Fruit fly (Drosophila melanogaster) whole organism, embryonic: ENCODE measurements around the gene Tbcd.

Source experiments
- Abd-B ChIP-seq: fragments of 200-800 bp; sonication (Bioruptor generic); optimal IDR thresholded peaks from 2 replicates; lab custom pipeline; 2018; ENCODE audit warnings: missing biosample characterization, mild to moderate bottlenecking, missing genetic modification characterization, moderate library complexity
- B-H1 ChIP-seq: fragments of 200-800 bp; sonication (Bioruptor generic); IDR thresholded peaks from 3 replicates; pipeline ENCODE4 v1.3.6; 2022; ENCODE audit warnings: missing biosample characterization, missing genetic modification characterization
- Blimp-1 ChIP-seq: fragments of 200-800 bp; sonication (Bioruptor generic); optimal IDR thresholded peaks from 3 replicates; lab custom pipeline; 2018; ENCODE audit warnings: missing biosample characterization, missing genetic modification characterization, mild to moderate bottlenecking, moderate library complexity, missing genetic modification reagents
- CG10209 ChIP-seq: fragments of 200-800 bp; sonication (Bioruptor generic); optimal IDR thresholded peaks from 3 replicates; lab custom pipeline; 2017; ENCODE audit warnings: missing biosample characterization, mild to moderate bottlenecking, missing genetic modification characterization, missing genetic modification reagents
- CG10321 ChIP-seq: fragments of 200-800 bp; sonication (Bioruptor generic); IDR thresholded peaks from 2 replicates; pipeline ENCODE4 v1.3.6; 2022; ENCODE audit warnings: missing biosample characterization, missing genetic modification characterization
- CG11093 ChIP-seq: fragments of 200-800 bp; sonication (Bioruptor generic); IDR thresholded peaks from 3 replicates; pipeline ENCODE4 v1.3.6; 2022; ENCODE audit warnings: missing biosample characterization, missing genetic modification characterization
- CG11504 ChIP-seq: fragments of 200-800 bp; sonication (Bioruptor generic); optimal IDR thresholded peaks from 3 replicates; lab custom pipeline; 2019; ENCODE audit warnings: missing biosample characterization, mild to moderate bottlenecking, missing genetic modification characterization, moderate library complexity
- CG12155 ChIP-seq: fragments of 200-800 bp; sonication (Bioruptor generic); optimal IDR thresholded peaks from 3 replicates; lab custom pipeline; 2016; ENCODE audit warnings: missing biosample characterization, missing genetic modification characterization
- CG13287 ChIP-seq: fragments of 200-800 bp; sonication (Bioruptor generic); IDR thresholded peaks from 2 replicates; pipeline ENCODE4 v1.3.6; 2022; ENCODE audit warnings: missing biosample characterization, missing genetic modification characterization; ENCODE audit not compliant: partially characterized antibody
- CG15073 ChIP-seq: fragments of 200-800 bp; sonication (Bioruptor generic); optimal IDR thresholded peaks from 2 replicates; lab custom pipeline; 2016; ENCODE audit warnings: missing biosample characterization, missing genetic modification characterization
- CG1529 ChIP-seq: fragments of 200-800 bp; sonication (Bioruptor generic); optimal IDR thresholded peaks from 3 replicates; lab custom pipeline; 2018; ENCODE audit warnings: missing biosample characterization, missing genetic modification characterization
- CG15601 ChIP-seq: fragments of 200-800 bp; sonication (Bioruptor generic); optimal IDR thresholded peaks from 3 replicates; lab custom pipeline; 2019; ENCODE audit warnings: missing biosample characterization, mild to moderate bottlenecking, missing genetic modification characterization, moderate library complexity
- CG1647 ChIP-seq: fragments of 200-800 bp; sonication (Bioruptor generic); optimal IDR thresholded peaks from 3 replicates; lab custom pipeline; 2016; ENCODE audit warnings: missing biosample characterization, missing genetic modification characterization
- CG16863 ChIP-seq: fragments of 200-800 bp; sonication (Bioruptor generic); optimal IDR thresholded peaks from 3 replicates; lab custom pipeline; 2016; ENCODE audit warnings: missing biosample characterization, missing genetic modification characterization
- CG2202 ChIP-seq: fragments of 200-800 bp; sonication (Bioruptor generic); optimal IDR thresholded peaks from 2 replicates; lab custom pipeline; 2018; ENCODE audit warnings: missing biosample characterization, mild to moderate bottlenecking, missing genetic modification characterization
- CG2712 ChIP-seq: fragments of 200-800 bp; optimal IDR thresholded peaks from 3 replicates; lab custom pipeline; 2019; ENCODE audit warnings: missing biosample characterization, mild to moderate bottlenecking, missing genetic modification characterization, moderate library complexity
- CG31224 ChIP-seq: fragments of 200-800 bp; sonication (Bioruptor generic); IDR thresholded peaks from 2 replicates; pipeline ENCODE4 v1.3.6; 2022; ENCODE audit warnings: missing biosample characterization, missing genetic modification characterization
- CG3407 ChIP-seq: fragments of 200-800 bp; sonication (Bioruptor generic); optimal IDR thresholded peaks from 2 replicates; lab custom pipeline; 2018; ENCODE audit warnings: missing biosample characterization, mild to moderate bottlenecking, missing genetic modification characterization
- CG3847 ChIP-seq: fragments of 200-800 bp; sonication (Bioruptor generic); IDR thresholded peaks from 2 replicates; pipeline ENCODE4 v1.3.6; 2022; ENCODE audit warnings: missing biosample characterization, missing genetic modification characterization
- CG4820 ChIP-seq: fragments of 200-800 bp; sonication (Bioruptor generic); optimal IDR thresholded peaks from 3 replicates; lab custom pipeline; 2016; ENCODE audit warnings: missing biosample characterization, missing genetic modification characterization
- CG6654 ChIP-seq: fragments of 200-800 bp; sonication (Bioruptor generic); optimal IDR thresholded peaks from 2 replicates; lab custom pipeline; 2017; ENCODE audit warnings: missing biosample characterization, mild to moderate bottlenecking, missing genetic modification characterization
- CG7372 ChIP-seq: fragments of 200-800 bp; sonication (Bioruptor generic); IDR thresholded peaks from 2 replicates; pipeline ENCODE4 v1.3.6; 2022; ENCODE audit warnings: missing biosample characterization, missing genetic modification characterization
- CG7556 ChIP-seq: fragments of 200-800 bp; sonication (Bioruptor generic); optimal IDR thresholded peaks from 2 replicates; lab custom pipeline; 2017; ENCODE audit warnings: missing biosample characterization, mild to moderate bottlenecking, missing genetic modification characterization
- CG7745 ChIP-seq: fragments of 200-800 bp; sonication (Bioruptor generic); optimal IDR thresholded peaks from 2 replicates; lab custom pipeline; 2018; ENCODE audit warnings: missing biosample characterization, mild to moderate bottlenecking, missing genetic modification characterization, moderate library complexity
- CG7839 ChIP-seq: fragments of 200-800 bp; sonication (Bioruptor generic); optimal IDR thresholded peaks from 3 replicates; lab custom pipeline; 2018; ENCODE audit warnings: missing biosample characterization, mild to moderate bottlenecking, missing genetic modification characterization, moderate library complexity
- CoRest ChIP-seq: fragments of 200-800 bp; sonication (Bioruptor generic); optimal IDR thresholded peaks from 3 replicates; lab custom pipeline; 2018; ENCODE audit warnings: missing biosample characterization, mild to moderate bottlenecking, missing genetic modification characterization, moderate library complexity
- Dll ChIP-seq: fragments of 200-800 bp; sonication (Bioruptor generic); IDR thresholded peaks from 4 replicates; pipeline ENCODE4 v1.3.6; 2022; ENCODE audit warnings: missing biosample characterization, missing genetic modification characterization; ENCODE audit not compliant: partially characterized antibody
- Eip74EF ChIP-seq, 2 experiments: fragments of 200-800 bp in 1 of 2; fragments of >200 bp in 1 of 2; sonication (Bioruptor generic) in 1 of 2; optimal IDR thresholded peaks; 2 replicates each; lab custom pipeline; 2017 to 2019; ENCODE audit warnings: missing biosample characterization in 2 of 2, missing genetic modification characterization in 2 of 2, mild to moderate bottlenecking in 1 of 2, moderate library complexity in 1 of 2
- Ets65A ChIP-seq: fragments of 200-800 bp; sonication (Bioruptor generic); peaks from one replicate; lab custom pipeline; 2016; ENCODE audit warnings: missing biosample characterization, missing genetic modification characterization
- H15 ChIP-seq: fragments of 200-800 bp; sonication (Bioruptor generic); IDR thresholded peaks from 3 replicates; pipeline ENCODE4 v1.3.6; 2022; ENCODE audit warnings: missing biosample characterization, missing genetic modification characterization
- Hr51 ChIP-seq, 2 experiments: fragments of 200-800 bp; sonication (Bioruptor generic); optimal IDR thresholded peaks; 2 replicates in 1 of 2; 3 replicates in 1 of 2; lab custom pipeline; 2016 to 2018; ENCODE audit warnings: missing biosample characterization in 2 of 2, missing genetic modification characterization in 2 of 2, mild to moderate bottlenecking in 1 of 2, moderate library complexity in 1 of 2
- Hr78 ChIP-seq, 2 experiments: fragments of 200-800 bp in 1 of 2; fragments of >200 bp in 1 of 2; sonication (Bioruptor generic) in 1 of 2; optimal IDR thresholded peaks; 2 replicates each; lab custom pipeline; 2017 to 2019; ENCODE audit warnings: missing biosample characterization in 2 of 2, missing genetic modification characterization in 2 of 2, mild to moderate bottlenecking in 1 of 2, moderate library complexity in 1 of 2
- Mes4 ChIP-seq: fragments of 200-800 bp; sonication (Bioruptor generic); optimal IDR thresholded peaks from 2 replicates; lab custom pipeline; 2016; ENCODE audit warnings: missing biosample characterization, missing genetic modification characterization
- Rfx ChIP-seq: fragments of 200-800 bp; sonication (Bioruptor generic); IDR thresholded peaks from 2 replicates; pipeline ENCODE4 v1.3.6; 2022; ENCODE audit warnings: missing biosample characterization, missing genetic modification characterization
- al ChIP-seq: fragments of 200-800 bp; sonication (Bioruptor generic); IDR thresholded peaks from 2 replicates; pipeline ENCODE4 v1.3.6; 2022; ENCODE audit warnings: missing biosample characterization, missing genetic modification characterization
- bab2 ChIP-seq: fragments of 200-800 bp; sonication (Bioruptor generic); optimal IDR thresholded peaks from 2 replicates; lab custom pipeline; 2016; ENCODE audit warnings: missing biosample characterization, missing genetic modification characterization
- br ChIP-seq: fragments of >200 bp; optimal IDR thresholded peaks from 2 replicates; lab custom pipeline; 2017
- chif ChIP-seq, 2 experiments: fragments of 200-800 bp; sonication (Bioruptor generic); optimal IDR thresholded peaks; 3 replicates each; lab custom pipeline; 2016; ENCODE audit warnings: missing biosample characterization in 2 of 2, missing genetic modification characterization in 2 of 2
- chinmo ChIP-seq: fragments of 200-800 bp; sonication (Bioruptor generic); IDR thresholded peaks from 4 replicates; pipeline ENCODE4 v1.3.6; 2022; ENCODE audit warnings: missing biosample characterization, missing genetic modification characterization; ENCODE audit not compliant: partially characterized antibody
- crc ChIP-seq: fragments of 200-800 bp; sonication (Bioruptor generic); optimal IDR thresholded peaks from 2 replicates; lab custom pipeline; 2016; ENCODE audit warnings: missing biosample characterization, missing genetic modification characterization
- dm ChIP-seq: fragments of 200-800 bp; sonication (Bioruptor generic); optimal IDR thresholded peaks from 3 replicates; lab custom pipeline; 2016; ENCODE audit warnings: missing biosample characterization, missing genetic modification characterization
- gcm2 ChIP-seq: fragments of 200-800 bp; sonication (Bioruptor generic); optimal IDR thresholded peaks from 2 replicates; lab custom pipeline; 2016; ENCODE audit warnings: missing biosample characterization, missing genetic modification characterization
- gem ChIP-seq: fragments of 200-800 bp; sonication (Bioruptor generic); optimal IDR thresholded peaks from 2 replicates; lab custom pipeline; 2019; ENCODE audit warnings: missing biosample characterization, mild to moderate bottlenecking, missing genetic modification characterization, moderate library complexity
- org-1 ChIP-seq: fragments of 200-800 bp; sonication (Bioruptor generic); optimal IDR thresholded peaks from 2 replicates; lab custom pipeline; 2017; ENCODE audit warnings: missing biosample characterization, missing genetic modification characterization
- pan ChIP-seq, 4 experiments: fragments of >200 bp in 3 of 4; fragments of 200-800 bp in 1 of 4; sonication (Bioruptor generic) in 1 of 4; optimal IDR thresholded peaks in 3 of 4; IDR thresholded peaks in 1 of 4; 2 replicates each; pipeline versions ENCODE4 v1.3.6 to Lab custom; 2017 to 2022; ENCODE audit warnings: missing biosample characterization in 2 of 4, missing genetic modification characterization in 2 of 4, mixed read lengths in 1 of 4
- pita ChIP-seq: fragments of 200-800 bp; sonication (Bioruptor generic); optimal IDR thresholded peaks from 2 replicates; lab custom pipeline; 2017; ENCODE audit warnings: missing biosample characterization, mild to moderate bottlenecking, missing genetic modification characterization
- repo ChIP-seq: fragments of 200-800 bp; sonication (Bioruptor generic); optimal IDR thresholded peaks from 2 replicates; lab custom pipeline; 2016; ENCODE audit warnings: missing biosample characterization, missing genetic modification characterization
- ttk ChIP-seq: fragments of 200-800 bp; sonication (Bioruptor generic); IDR thresholded peaks from 2 replicates; pipeline ENCODE4 v2.1.2; 2022; ENCODE audit warnings: missing biosample characterization, missing genetic modification characterization

Gene Tbcd

DNA sequence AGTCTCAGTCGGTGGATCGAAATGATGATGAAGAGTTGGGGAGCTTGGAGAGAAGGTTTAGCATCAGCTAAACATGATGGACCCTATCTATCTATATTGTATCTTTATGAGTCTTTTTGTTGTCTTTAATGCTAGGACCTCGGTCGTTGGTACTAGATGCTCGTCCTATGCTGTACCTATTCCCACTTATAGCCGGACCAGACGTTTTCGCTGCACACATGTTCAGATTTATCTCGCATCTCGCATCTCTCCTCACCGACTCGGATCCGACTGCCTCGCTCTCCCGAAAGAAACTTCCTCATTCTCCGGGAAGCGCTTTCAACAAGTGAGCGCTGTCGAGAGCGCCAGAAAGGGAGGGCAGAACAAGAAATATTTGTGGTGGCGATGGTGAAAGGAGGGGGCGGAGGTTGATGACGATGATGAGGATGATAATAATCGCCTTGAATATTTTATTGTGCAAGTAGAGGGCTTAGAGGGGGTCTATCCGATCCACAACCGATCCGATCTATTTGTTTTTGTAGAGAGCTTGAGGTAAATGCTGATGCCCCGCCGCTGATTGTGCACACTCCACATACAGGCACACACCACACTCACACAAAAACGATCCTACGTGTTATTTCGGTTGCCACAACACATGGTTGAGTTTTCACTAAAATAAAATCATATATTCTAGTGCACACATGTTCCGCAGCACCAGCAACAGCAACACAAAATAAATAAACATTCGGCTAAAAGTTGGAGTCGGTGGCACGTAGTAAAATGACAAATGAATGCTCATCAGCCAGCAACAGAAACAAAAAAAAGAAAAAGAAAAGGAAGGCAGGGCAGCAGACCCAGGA lies 15.6 kb downstream of the Tbcd start (continued):
- TF ChIP-seq CG7556 (no peak), Eip74EF (GFP tag; optimal IDR thresholded peaks at IDR 0.05; lab: Kevin White, UChicago) (no peak), al (GFP tag; lab: Robert Waterston, UW) (no peak), chif (GFP tag; optimal IDR thresholded peaks at IDR 0.05; lab: Kevin White, UChicago) (no peak), CG31224 (GFP tag; lab: Robert Waterston, UW) (no peak), Ets65A (no peak), pan (optimal IDR thresholded peaks at IDR 0.05; lab: Kevin White, UChicago) (no peak), pan (GFP tag; optimal IDR thresholded peaks at IDR 0.05 in 1 of 2, IDR thresholded peaks at IDR 0.05 in 1 of 2) (no peak), CG16863 (no peak), repo (GFP tag; lab: Kevin White, UChicago) (no peak), crc (no peak), Dll (GFP tag; lab: Robert Waterston, UW) (no peak), CG12155 (GFP tag; lab: Kevin White, UChicago) (no peak), CG15073 (GFP tag; lab: Kevin White, UChicago) (no peak), CG1529 (GFP tag; lab: Kevin White, UChicago) (no peak), CG7839 (tag; lab: Kevin White, UChicago) (peak; percentile 28), Rfx (GFP tag; lab: Robert Waterston, UW) (no peak), CG2712 (tag; lab: Kevin White, UChicago) (peak; percentile 3), B-H1 (GFP tag; lab: Robert Waterston, UW) (no peak), CG3847 (GFP tag; lab: Robert Waterston, UW) (no peak), CG3407 (no peak), chinmo (GFP tag; lab: Robert Waterston, UW) (0 out of 4 replicates have a peak, but pooled peaks have one; percentile 14)

dm6 chr2L:2163568-2163953 lies 16.2 kb downstream of the Tbcd start:
- TF ChIP-seq ttk (GFP tag; lab: Robert Waterston, UW) = peak; percentile 91
- peak; percentile 88 for TF ChIP-seq CG11093 (GFP tag; lab: Robert Waterston, UW)
- peak; percentile 93 for TF ChIP-seq gem
- peak; percentile 90 for TF ChIP-seq Blimp-1 (GFP tag; lab: Kevin White, UChicago)
- peak; percentile 72 for TF ChIP-seq CG1647
- peak; percentile 88 for TF ChIP-seq CoRest (tag; lab: Kevin White, UChicago)
- peak; percentile 95 for TF ChIP-seq Mes4
- peak; percentile 89 for TF ChIP-seq CG10209
- peak; percentile 94 for TF ChIP-seq bab2 (GFP tag; lab: Kevin White, UChicago)
- peak; percentile 82 for TF ChIP-seq CG7372 (GFP tag; lab: Robert Waterston, UW)
- no peak for TF ChIP-seq pita (GFP tag; lab: Kevin White, UChicago)
- peak; percentile 78 to 92 for TF ChIP-seq Hr51 (GFP tag; optimal IDR thresholded peaks at IDR 0.05; lab: Kevin White, UChicago)
- TF ChIP-seq CG13287 (GFP tag; lab: Robert Waterston, UW) = no peak
- TF ChIP-seq Hr78 (GFP tag; optimal IDR thresholded peaks at IDR 0.05; lab: Kevin White, UChicago) = peak in 1 of 2 experiments; percentile 51
- peak; percentile 82 for TF ChIP-seq Abd-B (GFP tag; lab: Kevin White, UChicago)
- 0 out of 2 replicates have a peak, but pooled peaks have one; percentile 32 for TF ChIP-seq CG10321 (GFP tag; lab: Robert Waterston, UW)
- TF ChIP-seq CG2712 (tag; lab: Kevin White, UChicago) = peak; percentile 95
- TF ChIP-seq H15 (GFP tag; lab: Robert Waterston, UW) = peak; percentile 95
- TF ChIP-seq CG15601 (tag; lab: Kevin White, UChicago) = peak; percentile 86
- TF ChIP-seq br (lab: Kevin White, UChicago) = no peak
- peak; percentile 89 for TF ChIP-seq CG2202
- TF ChIP-seq org-1 = peak; percentile 90
- TF ChIP-seq CG7745 (tag; lab: Kevin White, UChicago) = peak; percentile 41
- TF ChIP-seq CG4820 (GFP tag; lab: Kevin White, UChicago) = peak; percentile 89
- peak; percentile 70 for TF ChIP-seq CG6654 (GFP tag; lab: Kevin White, UChicago)
- peak; percentile 85 for TF ChIP-seq dm
- peak; percentile 84 for TF ChIP-seq CG11504
- peak; percentile 65 for TF ChIP-seq gcm2 (GFP tag; lab: Kevin White, UChicago)
